Worm (Caenorhabditis elegans) whole organism, L4 larva: ENCODE data around the gene mig-15.

Source experiments
- ceh-82 ChIP-seq: sonication (generic microtip); optimal IDR thresholded peaks from 2 replicates; lab custom pipeline; 2017; ENCODE audit warnings: missing biosample characterization, missing genetic modification characterization
- dmd-6 ChIP-seq: fragments of 200-800 bp; sonication (Bioruptor generic); IDR thresholded peaks from 2 replicates; pipeline ENCODE4 v1.3.6; 2022; ENCODE audit warnings: missing genetic modification reagents, missing genetic modification characterization, missing compliant biosample characterization
- fos-1 ChIP-seq: fragments of 150-350 bp; optimal IDR thresholded peaks from 2 replicates; lab custom pipeline; 2014; ENCODE audit warnings: missing biosample characterization, missing genetic modification characterization
- lin-39 ChIP-seq: fragments of 150-350 bp; optimal IDR thresholded peaks from 2 replicates; lab custom pipeline; 2014; ENCODE audit warnings: missing biosample characterization, missing genetic modification reagents, missing genetic modification characterization
- mes-2 ChIP-seq: sonication (generic microtip); optimal IDR thresholded peaks from 2 replicates; lab custom pipeline; 2016; ENCODE audit warnings: missing genotype, mild to moderate bottlenecking, missing genetic modification characterization, missing compliant biosample characterization; ENCODE audit not compliant: poor library complexity, severe bottlenecking
- unc-39 ChIP-seq: sonication (generic microtip); optimal IDR thresholded peaks from 2 replicates; lab custom pipeline; 2017; ENCODE audit warnings: missing biosample characterization, missing genetic modification characterization
- unc-62 ChIP-seq, 3 experiments: fragments of 150-350 bp in 1 of 3; sonication (generic microtip); optimal IDR thresholded peaks in 2 of 3; peaks in 1 of 3; 1 replicate in 1 of 3; 2 replicates in 2 of 3; lab custom pipeline; 2014 to 2017; ENCODE audit warnings: missing biosample characterization in 3 of 3, missing genetic modification characterization in 3 of 3, missing genetic modification reagents in 3 of 3, missing genotype in 1 of 3

DNA sequence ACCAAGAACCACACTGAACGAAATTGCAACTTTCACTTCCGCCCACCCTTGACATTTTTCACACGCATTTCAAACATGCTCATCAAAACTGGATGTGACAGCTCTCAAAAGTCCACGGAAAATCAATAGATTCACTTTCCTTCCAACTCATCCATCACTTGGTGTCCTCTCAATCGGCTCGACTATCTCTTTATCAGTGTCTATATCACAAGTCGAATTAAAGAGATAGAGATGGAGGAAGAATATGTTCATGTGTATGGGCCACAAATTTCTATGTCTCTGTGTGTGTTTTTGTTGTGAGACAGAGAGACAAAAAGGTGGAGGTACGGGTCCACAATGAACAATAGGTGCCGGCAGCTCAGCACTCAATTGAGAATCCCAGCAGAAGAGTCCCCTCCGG, 17.9 kb downstream of the mig-15 start:
- TF ChIP-seq unc-62 (GFP tag; optimal IDR thresholded peaks at IDR 0.05 in 1 of 2; lab: Kevin White, UChicago) (no peak), unc-62 (tag; optimal IDR thresholded peaks at IDR 0.05; lab: Kevin White, UChicago) (no peak), dmd-6 (no peak), unc-39 (tag; lab: Kevin White, UChicago) (no peak), ceh-82 (no peak), lin-39 (tag; lab: Kevin White, UChicago) (no peak), mes-2 (no peak), fos-1 (tag; lab: Kevin White, UChicago) (no peak)
